Worm (Caenorhabditis elegans) whole organism, midembryonic: ENCODE data around the gene M03F8.5.

Experiments used
- T22C8.4 ChIP-seq: fragments of 200-800 bp; sonication (Bioruptor generic); IDR thresholded peaks from 2 replicates; pipeline ENCODE4 v1.3.6; 2022; ENCODE audit warnings: missing genetic modification characterization, missing compliant biosample characterization
- cog-1 ChIP-seq: sonication (generic microtip); optimal IDR thresholded peaks from 2 replicates; lab custom pipeline; 2016; ENCODE audit warnings: missing genetic modification characterization, missing compliant biosample characterization
- flt-1 ChIP-seq: fragments of 200-800 bp; sonication (Bioruptor generic); IDR thresholded peaks from 2 replicates; pipeline ENCODE4 v1.3.6; 2022; ENCODE audit warnings: missing genetic modification characterization, missing compliant biosample characterization
- klf-2 ChIP-seq: fragments of 200-800 bp; sonication (Bioruptor generic); conservative IDR thresholded peaks from 2 replicates; pipeline ENCODE4 v1.3.6; 2022; ENCODE audit warnings: missing genetic modification reagents, missing genetic modification characterization, missing compliant biosample characterization
- med-1 ChIP-seq: sonication (generic microtip); optimal IDR thresholded peaks from 2 replicates; lab custom pipeline; 2017; ENCODE audit warnings: missing genetic modification characterization, mild to moderate bottlenecking, missing compliant biosample characterization, antibody characterized with exemption, missing genetic modification reagents; ENCODE audit not compliant: insufficient read depth
- ref-1 ChIP-seq: fragments of 200-800 bp; sonication (Bioruptor generic); conservative IDR thresholded peaks from 2 replicates; pipeline ENCODE4 v1.3.6; 2022; ENCODE audit warnings: missing genetic modification reagents, missing genetic modification characterization, missing compliant biosample characterization
- tab-1 ChIP-seq: fragments of 200-800 bp; sonication (Bioruptor generic); IDR thresholded peaks from 2 replicates; pipeline ENCODE4 v1.3.6; 2022; ENCODE audit warnings: missing genetic modification characterization, missing compliant biosample characterization
- ztf-23 ChIP-seq: fragments of 200-800 bp; sonication (Bioruptor generic); IDR thresholded peaks from 2 replicates; pipeline ENCODE4 v1.3.6; 2022; ENCODE audit warnings: missing genetic modification reagents, missing genetic modification characterization, missing compliant biosample characterization
- ztf-29 ChIP-seq: fragments of 200-800 bp; sonication (Bioruptor generic); IDR thresholded peaks from 2 replicates; pipeline ENCODE4 v1.3.6; 2022; ENCODE audit warnings: missing genetic modification reagents, missing genetic modification characterization, missing compliant biosample characterization

M03F8.5 gene

DNA sequence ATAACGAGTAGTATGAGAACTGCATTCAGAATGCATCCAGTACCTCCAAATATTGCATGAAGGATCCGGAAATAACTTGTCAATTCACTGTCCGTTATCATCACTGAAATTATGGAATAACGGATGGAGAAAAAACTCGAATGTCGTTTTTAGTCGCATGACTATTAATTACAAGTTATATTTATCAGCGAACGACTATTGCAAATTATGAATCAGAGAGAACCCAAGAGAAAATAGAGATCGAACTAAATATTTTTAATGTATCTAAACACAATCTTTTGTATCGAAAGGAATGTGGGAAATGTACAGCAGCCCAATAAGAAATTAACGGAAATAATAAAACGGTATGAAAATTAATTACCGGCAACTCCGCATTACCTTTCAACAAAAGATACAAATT lies 36.7 kb downstream of the M03F8.5 start, which contains the start of gene srd-16:
Gene srd-16 (minus strand): TSS at position 101 of the 400 bp plus-strand sequence.
- TF ChIP-seq T22C8.4 (GFP tag; lab: Robert Waterston, UW) (no peak), ztf-23 (GFP tag; lab: Robert Waterston, UW) (no peak), med-1 (GFP tag; lab: Kevin White, UChicago) (no peak), ref-1 (GFP tag; lab: Robert Waterston, UW) (no peak), ztf-29 (GFP tag; lab: Robert Waterston, UW) (no peak), klf-2 (no peak), cog-1 (no peak), tab-1 (GFP tag; lab: Robert Waterston, UW) (no peak)

DNA sequence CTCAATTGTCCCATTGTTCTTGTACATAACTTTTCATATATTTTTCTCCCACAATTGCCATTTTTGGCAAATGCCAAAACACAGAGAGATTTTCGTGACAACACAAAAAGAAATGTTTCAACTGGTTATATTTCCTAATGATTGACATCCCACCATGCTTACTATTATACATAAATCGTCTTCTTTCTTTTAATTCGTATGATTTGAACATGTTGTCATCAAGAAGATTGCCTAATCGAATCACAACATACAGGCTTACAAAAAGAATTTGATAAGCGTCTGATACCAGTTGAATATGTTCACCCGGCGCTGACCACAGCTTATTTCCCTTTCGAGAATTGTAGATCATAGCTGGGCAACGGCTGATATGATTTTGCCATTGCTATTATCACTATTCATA lies 41.6 kb downstream of the M03F8.5 start, which contains the start of gene grd-9:
Gene grd-9 (plus strand): TSS at position 301 of the 400 bp plus-strand sequence.
- no peak for TF ChIP-seq T22C8.4 (GFP tag; lab: Robert Waterston, UW)
- TF ChIP-seq med-1 (GFP tag; lab: Kevin White, UChicago), result no peak

DNA sequence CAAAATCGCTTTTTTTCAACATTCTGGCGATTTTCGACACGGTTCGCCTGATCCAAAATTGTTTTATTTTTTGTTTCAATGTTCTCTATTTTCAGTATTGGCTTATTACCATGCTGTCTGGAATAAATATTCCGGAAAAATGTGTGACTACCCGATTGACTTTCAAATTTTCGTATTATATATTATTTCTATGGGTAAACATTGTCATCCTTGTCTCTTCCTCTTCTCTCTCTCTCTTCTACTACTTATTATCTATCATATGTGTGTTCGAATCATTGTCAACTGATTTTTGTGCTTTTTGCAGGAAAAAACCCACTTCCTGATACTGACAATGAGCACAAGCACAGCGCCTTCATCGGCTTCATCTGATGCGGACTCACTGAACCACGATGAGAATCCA lies 43.6 kb downstream of the M03F8.5 start, which contains the start of gene C04E6.7:
Gene C04E6.7 (plus strand): TSS at position 301 of the 400 bp plus-strand sequence.
- TF ChIP-seq ztf-23 (GFP tag; lab: Robert Waterston, UW) (no peak), ztf-29 (GFP tag; lab: Robert Waterston, UW) (no peak), cog-1 (no peak), klf-2 (no peak), tab-1 (GFP tag; lab: Robert Waterston, UW) (no peak), med-1 (GFP tag; lab: Kevin White, UChicago) (no peak), ref-1 (GFP tag; lab: Robert Waterston, UW) (no peak), flt-1 (GFP tag; lab: Robert Waterston, UW) (no peak), T22C8.4 (GFP tag; lab: Robert Waterston, UW) (no peak)

DNA sequence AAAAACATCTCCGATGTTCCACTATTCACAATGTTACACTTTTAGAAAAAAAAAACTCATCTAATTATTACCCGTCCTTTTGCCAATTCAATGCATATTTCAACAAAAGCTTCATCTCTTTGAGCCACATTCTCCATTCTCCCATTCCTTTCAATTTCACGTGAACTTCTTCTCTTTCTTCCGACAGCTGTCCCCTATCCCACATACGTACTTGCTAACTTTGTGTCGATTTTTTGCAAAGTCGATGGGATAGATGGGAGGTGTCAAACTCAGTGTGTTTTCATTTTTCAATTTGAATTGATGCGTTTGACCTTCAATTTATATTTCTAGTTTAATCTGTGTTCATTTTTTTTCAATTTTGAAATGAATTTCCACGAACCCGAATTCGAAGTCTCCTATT lies 45.4 kb downstream of the M03F8.5 start:
- TF ChIP-seq ztf-29 (GFP tag; lab: Robert Waterston, UW) (no peak), med-1 (GFP tag; lab: Kevin White, UChicago) (no peak), flt-1 (GFP tag; lab: Robert Waterston, UW) (no peak), cog-1 (no peak), ztf-23 (GFP tag; lab: Robert Waterston, UW) (no peak), klf-2 (no peak)

- TF ChIP-seq flt-1 (GFP tag; lab: Robert Waterston, UW) (no peak), T22C8.4 (GFP tag; lab: Robert Waterston, UW) (no peak), med-1 (GFP tag; lab: Kevin White, UChicago) (no peak), ztf-29 (GFP tag; lab: Robert Waterston, UW) (no peak), cog-1 (no peak), ztf-23 (GFP tag; lab: Robert Waterston, UW) (no peak), klf-2 (no peak), tab-1 (GFP tag; lab: Robert Waterston, UW) (no peak), ref-1 (GFP tag; lab: Robert Waterston, UW) (no peak)
Measured at ce11 chrV:5888820-5889219, 47.8 kb downstream of the M03F8.5 start.

DNA sequence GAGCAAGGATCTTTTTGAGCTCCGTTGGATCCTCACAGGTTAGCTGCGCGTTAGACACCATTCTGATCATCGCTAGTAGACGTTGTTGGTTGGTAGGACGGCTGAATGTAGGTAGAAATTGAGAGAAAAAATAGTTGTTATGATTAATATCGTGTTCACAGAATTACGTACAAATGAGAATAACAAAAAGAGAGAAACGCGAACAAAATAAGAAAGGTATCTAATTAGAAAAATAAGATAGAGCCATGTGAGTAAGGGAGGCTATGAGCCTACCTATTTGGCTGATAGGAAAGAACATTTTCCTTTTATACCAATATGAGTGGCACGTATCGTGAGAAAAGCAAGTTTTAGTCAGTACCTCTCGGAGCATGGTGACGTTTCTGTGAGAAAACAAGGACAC lies 52.9 kb downstream of the M03F8.5 start, which contains the start of gene C04E6.8:
Gene C04E6.8 (minus strand): TSS at position 101 of the 400 bp plus-strand sequence.
- TF ChIP-seq ztf-29 (GFP tag; lab: Robert Waterston, UW) (no peak), ref-1 (GFP tag; lab: Robert Waterston, UW) (no peak), cog-1 (no peak), tab-1 (GFP tag; lab: Robert Waterston, UW) (no peak), flt-1 (GFP tag; lab: Robert Waterston, UW) (no peak), klf-2 (no peak), ztf-23 (GFP tag; lab: Robert Waterston, UW) (no peak), T22C8.4 (GFP tag; lab: Robert Waterston, UW) (no peak), med-1 (GFP tag; lab: Kevin White, UChicago) (no peak)
